Worm (Caenorhabditis elegans): ENCODE data around the gene spat-2.
A peak's percentile ranks its signal among the peaks of the same experiment; 100 is the strongest.

spat-2 gene

ce11 chrIII:11059775-11060174, 23.0 kb downstream of the spat-2 start:
- TF ChIP-seq sptf-1 (tag; optimal IDR thresholded peaks at IDR 0.05) (no peak), flh-1 (GFP tag; optimal IDR thresholded peaks at IDR 0.05) (no peak), mab-5 (tag; optimal IDR thresholded peaks at IDR 0.05) (no peak), unc-39 (tag; optimal IDR thresholded peaks at IDR 0.05) (no peak), hlh-1 (tag; optimal IDR thresholded peaks at IDR 0.05) (no peak), mep-1 (tag; optimal IDR thresholded peaks at IDR 0.05) (no peak)

ce11 chrIII:11063259-11063658, 26.5 kb downstream of the spat-2 start, which contains the start of gene rsa-2:
rsa-2 (plus strand) TSS chrIII:11063479.
- TF ChIP-seq lsy-2 (tag; optimal IDR thresholded peaks at IDR 0.05) (peak; percentile 21), ces-1 (GFP tag; optimal IDR thresholded peaks at IDR 0.05) (peak; percentile 46), mep-1 (tag; optimal IDR thresholded peaks at IDR 0.05) (peak; percentile 45), drap-1 (GFP tag; optimal IDR thresholded peaks at IDR 0.05) (peak; percentile 2), nhr-12 (tag; optimal IDR thresholded peaks at IDR 0.05) (no peak), ceh-39 (tag; optimal IDR thresholded peaks at IDR 0.05) (no peak), ceh-83 (GFP tag; optimal IDR thresholded peaks at IDR 0.05) (peak; percentile 71), lin-13 (tag; optimal IDR thresholded peaks at IDR 0.05) (peak; percentile 26), sptf-1 (tag; optimal IDR thresholded peaks at IDR 0.05) (peak; percentile 45)

- TF ChIP-seq sptf-1 (tag; optimal IDR thresholded peaks at IDR 0.05) (no peak), nhr-76 (tag; optimal IDR thresholded peaks at IDR 0.05) (no peak), blmp-1 (tag; optimal IDR thresholded peaks at IDR 0.05) (no peak), ztf-11 (tag; optimal IDR thresholded peaks at IDR 0.05) (no peak), mls-2 (tag; optimal IDR thresholded peaks at IDR 0.05) (no peak), nhr-237 (tag; optimal IDR thresholded peaks at IDR 0.05) (no peak)
These were observed 27.8 kb downstream of the spat-2 start for ce11 chrIII:11064576-11064975.

- TF ChIP-seq lin-13 (tag; optimal IDR thresholded peaks at IDR 0.05) (peak; percentile 8), mls-2 (tag; optimal IDR thresholded peaks at IDR 0.05) (no peak), ztf-11 (tag; optimal IDR thresholded peaks at IDR 0.05) (peak; percentile 43), M03D4.4 (tag; optimal IDR thresholded peaks at IDR 0.05) (peak; percentile 19), blmp-1 (tag; optimal IDR thresholded peaks at IDR 0.05) (no peak), ceh-43 (GFP tag; optimal IDR thresholded peaks at IDR 0.05) (no peak), hlh-1 (tag; optimal IDR thresholded peaks at IDR 0.05) (no peak), nhr-76 (tag; optimal IDR thresholded peaks at IDR 0.05) (no peak), sptf-1 (tag; optimal IDR thresholded peaks at IDR 0.05) (peak; percentile 29), ces-1 (GFP tag; optimal IDR thresholded peaks at IDR 0.05) (peak; percentile 14), bed-3 (GFP tag; optimal IDR thresholded peaks at IDR 0.05) (peak; percentile 12), unc-120 (tag; optimal IDR thresholded peaks at IDR 0.05; ENCODE audit: poor library complexity, severe bottlenecking) (peak; percentile 54), unc-62 (GFP tag; optimal IDR thresholded peaks at IDR 0.05) (no peak)
These were observed 30.0 kb downstream of the spat-2 start for ce11 chrIII:11066691-11067090.

ce11 chrIII:11068553-11068952, 31.8 kb downstream of the spat-2 start, which contains the start of gene W09D6.1:
W09D6.1 (plus strand) TSS chrIII:11068853.
- TF ChIP-seq unc-120 (tag; optimal IDR thresholded peaks at IDR 0.05; ENCODE audit: poor library complexity, severe bottlenecking) (no peak), flh-1 (GFP tag; optimal IDR thresholded peaks at IDR 0.05) (no peak), tbx-8 (GFP tag; optimal IDR thresholded peaks at IDR 0.05) (no peak), nhr-12 (tag; optimal IDR thresholded peaks at IDR 0.05) (no peak), mab-5 (tag; optimal IDR thresholded peaks at IDR 0.05) (no peak), hlh-1 (tag; optimal IDR thresholded peaks at IDR 0.05) (no peak), M03D4.4 (tag; optimal IDR thresholded peaks at IDR 0.05) (no peak), nhr-28 (tag; optimal IDR thresholded peaks at IDR 0.05) (no peak), bed-3 (GFP tag; optimal IDR thresholded peaks at IDR 0.05) (no peak), blmp-1 (tag; optimal IDR thresholded peaks at IDR 0.05) (no peak), ceh-39 (tag; optimal IDR thresholded peaks at IDR 0.05) (no peak), nhr-2 (tag; optimal IDR thresholded peaks at IDR 0.05) (no peak), nhr-76 (tag; optimal IDR thresholded peaks at IDR 0.05) (no peak), lsy-2 (tag; optimal IDR thresholded peaks at IDR 0.05) (no peak), unc-62 (GFP tag; optimal IDR thresholded peaks at IDR 0.05) (no peak), drap-1 (GFP tag; optimal IDR thresholded peaks at IDR 0.05) (no peak), snpc-4 (tag; optimal IDR thresholded peaks at IDR 0.05) (no peak), ham-2 (GFP tag; optimal IDR thresholded peaks at IDR 0.05) (no peak), sem-2 (GFP tag; optimal IDR thresholded peaks at IDR 0.05) (no peak), mep-1 (tag; optimal IDR thresholded peaks at IDR 0.05) (no peak)

ce11 chrIII:11069265-11069664, 32.5 kb downstream of the spat-2 start:
- TF ChIP-seq tbx-8 (GFP tag; optimal IDR thresholded peaks at IDR 0.05) (no peak), cnd-1 (tag; optimal IDR thresholded peaks at IDR 0.05) (no peak), elt-1 (tag; optimal IDR thresholded peaks at IDR 0.05; ENCODE audit: borderline replicate concordance, insufficient read depth) (no peak), ces-1 (GFP tag; optimal IDR thresholded peaks at IDR 0.05) (no peak), ceh-83 (GFP tag; optimal IDR thresholded peaks at IDR 0.05) (no peak), nhr-237 (tag; optimal IDR thresholded peaks at IDR 0.05) (no peak), sptf-1 (tag; optimal IDR thresholded peaks at IDR 0.05) (no peak), drap-1 (GFP tag; optimal IDR thresholded peaks at IDR 0.05) (no peak), nhr-2 (tag; optimal IDR thresholded peaks at IDR 0.05) (no peak), unc-39 (tag; optimal IDR thresholded peaks at IDR 0.05) (no peak), sem-2 (GFP tag; optimal IDR thresholded peaks at IDR 0.05) (no peak), snpc-4 (tag; optimal IDR thresholded peaks at IDR 0.05) (no peak), pha-4 (tag; optimal IDR thresholded peaks at IDR 0.05) (no peak), elt-3 (tag; optimal IDR thresholded peaks at IDR 0.05) (no peak)

Data from whole organism, mixed stage, embryonic.